Fruit fly (Drosophila melanogaster): ENCODE results near the gene CG10147.

- TF ChIP-seq psq (optimal IDR thresholded peaks at IDR 0.05) (no peak), EcR (GFP tag; optimal IDR thresholded peaks at IDR 0.05) (no peak), CG8478 (optimal IDR thresholded peaks at IDR 0.05) (no peak), usp (GFP tag; optimal IDR thresholded peaks at IDR 0.05) (no peak)
Observed at dm6 chr3L:6446553-6446952, 41.7 kb downstream of the CG10147 start.

Measured in whole organism.